Worm (Caenorhabditis elegans) whole organism, mixed stage, embryonic: ENCODE results near the gene F40G12.6.

ENCODE experiments used
- M03D4.4 ChIP-seq: sonication (generic microtip); optimal IDR thresholded peaks from 2 replicates; lab custom pipeline; 2017; ENCODE audit warnings: mild to moderate bottlenecking, missing genetic modification characterization, missing compliant biosample characterization
- bed-3 ChIP-seq: fragments of 200-800 bp; sonication (Bioruptor generic); optimal IDR thresholded peaks from 3 replicates; lab custom pipeline; 2018; ENCODE audit warnings: mild to moderate bottlenecking, missing genetic modification characterization, moderate library complexity, missing compliant biosample characterization
- blmp-1 ChIP-seq: fragments of 150-350 bp; optimal IDR thresholded peaks from 2 replicates; lab custom pipeline; 2014; ENCODE audit warnings: missing biosample characterization, missing genetic modification characterization
- ceh-39 ChIP-seq: fragments of 150-350 bp; optimal IDR thresholded peaks from 2 replicates; lab custom pipeline; 2014; ENCODE audit warnings: missing biosample characterization, missing genetic modification characterization
- ceh-83 ChIP-seq: fragments of 200-800 bp; sonication (Bioruptor generic); optimal IDR thresholded peaks from 2 replicates; lab custom pipeline; 2018; ENCODE audit warnings: mild to moderate bottlenecking, missing genetic modification characterization, missing compliant biosample characterization
- cnd-1 ChIP-seq: fragments of 200-800 bp; sonication (Bioruptor generic); optimal IDR thresholded peaks from 2 replicates; lab custom pipeline; 2018; ENCODE audit warnings: mild to moderate bottlenecking, missing genetic modification characterization, missing compliant biosample characterization
- drap-1 ChIP-seq: fragments of 200-800 bp; sonication (Bioruptor generic); optimal IDR thresholded peaks from 3 replicates; lab custom pipeline; 2018; ENCODE audit warnings: mild to moderate bottlenecking, missing genetic modification characterization, missing compliant biosample characterization
- elt-3 ChIP-seq: fragments of 150-350 bp; optimal IDR thresholded peaks from 2 replicates; lab custom pipeline; 2014; ENCODE audit warnings: missing biosample characterization, missing genetic modification characterization
- flh-1 ChIP-seq: fragments of 200-800 bp; sonication (Bioruptor generic); optimal IDR thresholded peaks from 2 replicates; lab custom pipeline; 2018; ENCODE audit warnings: mild to moderate bottlenecking, missing genetic modification characterization, moderate library complexity, missing compliant biosample characterization
- ham-2 ChIP-seq: fragments of 200-800 bp; sonication (Bioruptor generic); optimal IDR thresholded peaks from 2 replicates; lab custom pipeline; 2018; ENCODE audit warnings: mild to moderate bottlenecking, missing genetic modification characterization, missing compliant biosample characterization
- hlh-1 ChIP-seq: fragments of 150-350 bp; optimal IDR thresholded peaks from 2 replicates; lab custom pipeline; 2014; ENCODE audit warnings: missing biosample characterization, missing genetic modification reagents, missing genetic modification characterization
- lin-13 ChIP-seq: fragments of 150-350 bp; optimal IDR thresholded peaks from 2 replicates; lab custom pipeline; 2014; ENCODE audit warnings: missing biosample characterization, missing genetic modification characterization
- lin-32 ChIP-seq: fragments of 200-800 bp; sonication (Bioruptor generic); optimal IDR thresholded peaks from 2 replicates; lab custom pipeline; 2018; ENCODE audit warnings: mild to moderate bottlenecking, missing genetic modification characterization, missing compliant biosample characterization
- lsy-2 ChIP-seq: fragments of 150-350 bp; optimal IDR thresholded peaks from 2 replicates; lab custom pipeline; 2014; ENCODE audit warnings: missing biosample characterization, missing genetic modification characterization
- mab-5 ChIP-seq: fragments of 150-350 bp; optimal IDR thresholded peaks from 2 replicates; lab custom pipeline; 2014; ENCODE audit warnings: missing biosample characterization, missing genetic modification characterization
- mep-1 ChIP-seq: fragments of 150-350 bp; optimal IDR thresholded peaks from 2 replicates; lab custom pipeline; 2017; ENCODE audit warnings: missing biosample characterization, missing genetic modification reagents, missing genetic modification characterization, inconsistent platforms
- mls-2 ChIP-seq: sonication (generic microtip); optimal IDR thresholded peaks from 2 replicates; lab custom pipeline; 2016; ENCODE audit warnings: mild to moderate bottlenecking, missing genetic modification characterization, moderate library complexity, missing compliant biosample characterization
- nhr-2 ChIP-seq: fragments of 150-350 bp; optimal IDR thresholded peaks from 2 replicates; lab custom pipeline; 2014; ENCODE audit warnings: missing biosample characterization, missing genetic modification characterization
- nhr-237 ChIP-seq: fragments of 150-350 bp; optimal IDR thresholded peaks from 2 replicates; lab custom pipeline; 2014; ENCODE audit warnings: missing biosample characterization, missing genetic modification characterization
- nhr-28 ChIP-seq: fragments of 150-350 bp; optimal IDR thresholded peaks from 2 replicates; lab custom pipeline; 2014; ENCODE audit warnings: missing biosample characterization, missing genetic modification characterization
- nhr-76 ChIP-seq: sonication (generic microtip); optimal IDR thresholded peaks from 2 replicates; lab custom pipeline; 2017; ENCODE audit warnings: missing biosample characterization, missing genetic modification characterization
- pha-4 ChIP-seq: fragments of 150-350 bp; optimal IDR thresholded peaks from 2 replicates; lab custom pipeline; 2018; ENCODE audit warnings: missing biosample characterization, missing genetic modification reagents, missing genetic modification characterization
- sem-2 ChIP-seq: fragments of 200-800 bp; sonication (Bioruptor generic); optimal IDR thresholded peaks from 2 replicates; lab custom pipeline; 2018; ENCODE audit warnings: mild to moderate bottlenecking, missing genetic modification characterization, missing compliant biosample characterization
- snpc-4 ChIP-seq: fragments of 150-350 bp; optimal IDR thresholded peaks from 2 replicates; lab custom pipeline; 2014; ENCODE audit warnings: missing biosample characterization, missing genetic modification characterization
- sptf-1 ChIP-seq: sonication (generic microtip); optimal IDR thresholded peaks from 2 replicates; lab custom pipeline; 2017; ENCODE audit warnings: mild to moderate bottlenecking, missing genetic modification characterization, moderate library complexity, missing compliant biosample characterization
- tbx-8 ChIP-seq: fragments of 200-800 bp; sonication (Bioruptor generic); optimal IDR thresholded peaks from 2 replicates; lab custom pipeline; 2018; ENCODE audit warnings: mild to moderate bottlenecking, missing genetic modification characterization, moderate library complexity, missing compliant biosample characterization
- unc-120 ChIP-seq: sonication (generic microtip); optimal IDR thresholded peaks from 2 replicates; lab custom pipeline; 2017; ENCODE audit warnings: missing genetic modification characterization, missing compliant biosample characterization; ENCODE audit not compliant: poor library complexity, severe bottlenecking
- unc-39 ChIP-seq: fragments of 150-350 bp; optimal IDR thresholded peaks from 2 replicates; lab custom pipeline; 2014; ENCODE audit warnings: missing biosample characterization, missing genetic modification characterization
- unc-62 ChIP-seq: fragments of 150-350 bp; optimal IDR thresholded peaks from 2 replicates; lab custom pipeline; 2014; ENCODE audit warnings: missing biosample characterization, missing genetic modification reagents, missing genetic modification characterization
- zip-8 ChIP-seq: fragments of 150-350 bp; optimal IDR thresholded peaks from 2 replicates; lab custom pipeline; 2014; ENCODE audit warnings: missing biosample characterization, missing genetic modification characterization
- ztf-11 ChIP-seq: fragments of 150-350 bp; optimal IDR thresholded peaks from 2 replicates; lab custom pipeline; 2014; ENCODE audit warnings: missing biosample characterization, missing genetic modification characterization

Gene F40G12.6

ce11 chrV:14231656-14232055 lies 41.3 kb downstream of the F40G12.6 start:
- no peak for TF ChIP-seq ceh-83 (GFP tag; lab: Kevin White, UChicago)
- no peak for TF ChIP-seq hlh-1 (tag; lab: Kevin White, UChicago)
- TF ChIP-seq lsy-2 (tag; lab: Kevin White, UChicago): no peak
- TF ChIP-seq zip-8 (tag; lab: Kevin White, UChicago): no peak
- TF ChIP-seq bed-3 (GFP tag; lab: Kevin White, UChicago): no peak
- TF ChIP-seq nhr-237: no peak
- TF ChIP-seq M03D4.4 (tag; lab: Kevin White, UChicago): no peak
- TF ChIP-seq cnd-1 (tag; lab: Kevin White, UChicago): no peak
- no peak for TF ChIP-seq ham-2 (GFP tag; lab: Kevin White, UChicago)
- TF ChIP-seq drap-1 (GFP tag; lab: Kevin White, UChicago): no peak

DNA sequence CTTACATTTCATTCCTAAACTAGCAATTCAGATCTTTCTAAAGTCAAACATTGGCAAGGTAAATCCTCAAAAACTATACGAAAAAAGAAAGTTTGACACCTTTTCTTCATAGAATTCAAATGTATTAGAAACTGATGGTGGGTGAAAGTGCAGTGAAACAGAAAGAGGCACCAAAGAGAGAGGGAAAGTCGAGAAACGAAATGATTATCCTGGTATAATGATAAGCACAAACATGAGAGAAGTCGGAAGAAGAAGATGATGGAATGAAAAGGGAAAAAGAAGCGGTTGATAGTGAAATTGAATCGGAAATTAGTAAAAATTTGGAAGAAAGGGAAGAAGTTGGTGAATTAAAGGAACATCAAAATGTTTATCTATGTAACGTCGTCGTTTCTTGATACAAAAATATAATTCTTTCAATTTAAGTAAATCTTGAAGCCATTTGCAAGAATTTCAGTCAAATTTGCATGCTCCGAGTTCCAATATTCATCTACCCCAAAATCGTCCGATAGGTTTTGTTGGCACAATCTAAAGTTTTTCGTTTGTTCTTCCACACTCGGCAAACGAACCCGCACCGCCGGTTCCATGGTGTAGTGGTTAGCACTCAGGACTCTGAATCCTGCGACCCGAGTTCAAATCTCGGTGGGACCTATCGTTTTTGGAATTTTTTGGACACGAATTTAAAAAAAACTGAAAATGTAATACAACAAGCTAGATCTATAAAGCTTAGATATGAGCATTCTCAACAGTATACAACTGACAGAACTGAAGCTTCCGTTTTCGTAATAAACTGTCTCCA lies 41.9 kb downstream of the F40G12.6 start:
- no peak for TF ChIP-seq mls-2 (tag; lab: Kevin White, UChicago)
- peak; percentile 68 for TF ChIP-seq blmp-1 (tag; lab: Kevin White, UChicago)

DNA sequence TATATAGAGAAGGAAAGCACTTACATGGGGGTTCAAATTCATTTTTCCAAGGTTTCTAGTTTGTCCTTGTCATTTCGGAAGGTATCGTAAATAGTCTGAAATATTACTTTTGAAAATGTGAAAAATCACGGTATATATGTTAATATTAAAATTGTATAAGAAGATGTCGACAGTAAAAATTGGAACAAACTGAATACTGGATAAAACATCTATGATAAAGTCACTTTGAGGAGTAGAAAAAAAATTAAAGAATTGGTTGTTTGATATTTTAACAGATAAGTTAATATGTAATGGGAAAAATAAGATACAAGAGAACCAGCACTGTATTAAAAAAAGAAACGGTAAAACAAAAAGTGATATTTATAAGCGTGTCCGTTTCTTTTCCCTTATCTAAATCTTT lies 46.5 kb downstream of the F40G12.6 start, which contains the start of gene nep-21:
Gene nep-21 (minus strand): TSS at position 101 of the 400 bp plus-strand sequence.
- TF ChIP-seq lin-32 (GFP tag; lab: Kevin White, UChicago) (no peak), nhr-2 (tag; lab: Kevin White, UChicago) (no peak), hlh-1 (tag; lab: Kevin White, UChicago) (no peak), ceh-39 (no peak), blmp-1 (tag; lab: Kevin White, UChicago) (no peak), unc-120 (no peak), zip-8 (tag; lab: Kevin White, UChicago) (no peak), mab-5 (no peak), sem-2 (no peak), elt-3 (tag; lab: Kevin White, UChicago) (no peak), lsy-2 (tag; lab: Kevin White, UChicago) (no peak), nhr-76 (tag; lab: Kevin White, UChicago) (no peak), nhr-28 (tag; lab: Kevin White, UChicago) (no peak), unc-39 (tag; lab: Kevin White, UChicago) (no peak), ztf-11 (tag; lab: Kevin White, UChicago) (no peak), mls-2 (tag; lab: Kevin White, UChicago) (no peak), flh-1 (GFP tag; lab: Kevin White, UChicago) (no peak), drap-1 (GFP tag; lab: Kevin White, UChicago) (no peak)

DNA sequence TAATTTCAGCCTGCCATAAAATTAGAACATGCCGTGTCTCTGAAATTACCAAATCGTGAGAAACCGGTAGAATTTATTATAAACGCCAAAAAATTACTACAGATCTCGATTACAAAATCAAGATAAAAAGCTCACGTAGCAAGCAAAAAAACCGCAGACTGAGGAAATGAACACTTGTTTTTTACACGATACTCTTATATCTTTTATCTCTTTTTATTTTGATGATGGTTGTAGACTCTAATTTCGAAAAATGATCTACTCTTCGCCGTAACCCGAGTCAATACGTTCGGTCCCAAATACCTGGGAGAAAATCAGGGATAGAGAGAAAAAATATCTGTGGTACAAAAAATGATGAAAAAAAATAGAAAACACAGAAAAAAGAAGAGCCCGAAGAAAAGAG lies 49.8 kb downstream of the F40G12.6 start:
- no peak for TF ChIP-seq pha-4
- TF ChIP-seq bed-3 (GFP tag; lab: Kevin White, UChicago): no peak
- no peak for TF ChIP-seq cnd-1 (tag; lab: Kevin White, UChicago)
- TF ChIP-seq mep-1 (tag; lab: Kevin White, UChicago): no peak
- no peak for TF ChIP-seq zip-8 (tag; lab: Kevin White, UChicago)
- TF ChIP-seq nhr-76 (tag; lab: Kevin White, UChicago): no peak
- no peak for TF ChIP-seq blmp-1 (tag; lab: Kevin White, UChicago)
- TF ChIP-seq lin-13 (tag; lab: Kevin White, UChicago): no peak
- no peak for TF ChIP-seq ceh-39
- no peak for TF ChIP-seq M03D4.4 (tag; lab: Kevin White, UChicago)
- TF ChIP-seq ham-2 (GFP tag; lab: Kevin White, UChicago): no peak
- TF ChIP-seq sptf-1 (tag; lab: Kevin White, UChicago): no peak
- TF ChIP-seq mls-2 (tag; lab: Kevin White, UChicago): no peak
- TF ChIP-seq unc-62 (GFP tag; lab: Kevin White, UChicago): no peak
- no peak for TF ChIP-seq tbx-8 (GFP tag; lab: Kevin White, UChicago)
- TF ChIP-seq ceh-83 (GFP tag; lab: Kevin White, UChicago): no peak
- TF ChIP-seq nhr-28 (tag; lab: Kevin White, UChicago): no peak
- no peak for TF ChIP-seq unc-39 (tag; lab: Kevin White, UChicago)
- TF ChIP-seq flh-1 (GFP tag; lab: Kevin White, UChicago): no peak
- no peak for TF ChIP-seq snpc-4 (tag; lab: Kevin White, UChicago)
